Fruit fly (Drosophila melanogaster) whole organism, adult: Measurements from ENCODE around the gene CG4822.

Source experiments
- CG12768 ChIP-seq: fragments of 200-800 bp; sonication (Bioruptor generic); optimal IDR thresholded peaks from 2 replicates; lab custom pipeline; 2017; ENCODE audit warnings: missing biosample characterization, missing genetic modification characterization, mild to moderate bottlenecking, moderate library complexity, missing genetic modification reagents
- Crg-1 ChIP-seq: fragments of 200-800 bp; sonication (Bioruptor generic); optimal IDR thresholded peaks from 2 replicates; lab custom pipeline; 2016; ENCODE audit warnings: missing biosample characterization, missing genetic modification characterization
- Hr96 ChIP-seq: fragments of 200-800 bp; sonication (Bioruptor generic); optimal IDR thresholded peaks from 2 replicates; lab custom pipeline; 2016; ENCODE audit warnings: missing biosample characterization, missing genetic modification characterization
- cic ChIP-seq: fragments of 200-800 bp; sonication (Bioruptor generic); optimal IDR thresholded peaks from 2 replicates; lab custom pipeline; 2017; ENCODE audit warnings: missing biosample characterization, mild to moderate bottlenecking, missing genetic modification characterization, moderate library complexity
- kay ChIP-seq: fragments of 200-800 bp; sonication (Bioruptor generic); peaks from one replicate; lab custom pipeline; 2016; ENCODE audit warnings: missing biosample characterization, missing genetic modification characterization, borderline replicate concordance

CG4822 gene

DNA sequence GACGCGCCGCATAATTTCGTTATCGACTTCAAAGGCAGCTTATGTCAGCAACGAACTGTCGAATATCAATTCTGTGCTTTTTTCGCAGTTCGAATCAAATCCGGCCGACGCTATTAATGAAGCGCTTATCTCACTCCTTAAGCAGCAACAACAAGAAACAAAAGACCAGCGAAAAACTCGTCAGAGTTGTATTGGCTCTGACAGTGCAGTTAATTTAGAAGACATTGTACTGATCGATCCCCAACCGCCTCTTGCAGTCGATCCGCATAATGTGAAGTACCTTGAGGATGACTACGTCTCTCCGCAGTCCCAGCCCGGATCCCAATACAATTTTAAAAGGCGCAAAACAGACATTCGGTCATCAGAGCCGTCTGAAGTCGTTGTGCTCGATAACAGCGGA, 52.0 kb downstream of the CG4822 start:
- TF ChIP-seq Crg-1 (GFP tag; lab: Kevin White, UChicago) (no peak), kay (GFP tag; lab: Kevin White, UChicago) (peak; percentile 46), CG12768 (GFP tag; lab: Kevin White, UChicago) (no peak)

DNA sequence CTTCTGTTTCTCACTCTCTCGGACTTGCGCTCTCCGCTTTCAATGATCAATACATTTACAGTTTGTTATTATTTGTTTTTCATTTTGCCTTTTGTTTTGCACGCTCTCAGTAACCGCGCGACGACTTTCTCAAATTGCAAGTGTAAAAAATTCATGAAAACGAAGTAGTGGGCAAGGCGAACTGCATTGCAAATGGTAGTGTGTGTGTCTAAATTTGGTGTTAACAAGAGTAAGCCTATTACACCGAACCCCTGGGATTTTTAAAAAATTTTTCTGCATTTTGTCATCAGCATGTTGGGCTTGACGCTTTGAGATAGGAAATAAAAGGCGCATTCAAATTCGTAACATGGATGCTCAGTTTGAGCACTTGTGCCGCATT, 54.3 kb downstream of the CG4822 start:
- TF ChIP-seq cic (peak; percentile 11), kay (GFP tag; lab: Kevin White, UChicago) (peak; percentile 45), Hr96 (GFP tag; lab: Kevin White, UChicago) (no peak)
